Fruit fly (Drosophila melanogaster): ENCODE data around the gene CG3246.

CG3246 gene

dm6 chr2L:3436347-3436746 lies 25.4 kb downstream of the CG3246 start:
- no peak for TF ChIP-seq GATAd (GFP tag; optimal IDR thresholded peaks at IDR 0.05)
- TF ChIP-seq Mio (GFP tag; optimal IDR thresholded peaks at IDR 0.05) = no peak
- no peak for TF ChIP-seq ey (GFP tag; optimal IDR thresholded peaks at IDR 0.05)
- TF ChIP-seq dl (GFP tag; optimal IDR thresholded peaks at IDR 0.05; ENCODE audit: insufficient read depth in 1 of 2, partially characterized antibody in 2 of 2) = no peak
- no peak for TF ChIP-seq N (GFP tag; optimal IDR thresholded peaks at IDR 0.05)
- TF ChIP-seq Abd-B (GFP tag; optimal IDR thresholded peaks at IDR 0.05) = no peak
- no peak for TF ChIP-seq woc (GFP tag; optimal IDR thresholded peaks at IDR 0.05)
- no peak for TF ChIP-seq brk (GFP tag; optimal IDR thresholded peaks at IDR 0.05)

dm6 chr2L:3435086-3435485 lies 26.7 kb downstream of the CG3246 start:
- TF ChIP-seq Rel (GFP tag; optimal IDR thresholded peaks at IDR 0.05) (no peak), Rel (tag; optimal IDR thresholded peaks at IDR 0.05) (no peak), fru (GFP tag; optimal IDR thresholded peaks at IDR 0.05) (no peak), foxo (GFP tag; optimal IDR thresholded peaks at IDR 0.05) (no peak), CG9705 (GFP tag; optimal IDR thresholded peaks at IDR 0.05) (no peak), brk (GFP tag; optimal IDR thresholded peaks at IDR 0.05) (no peak), usp (GFP tag; optimal IDR thresholded peaks at IDR 0.05) (no peak), HLH106 (tag; optimal IDR thresholded peaks at IDR 0.05) (no peak), Jra (GFP tag; optimal IDR thresholded peaks at IDR 0.05) (no peak), sv (GFP tag; optimal IDR thresholded peaks at IDR 0.05) (no peak), dmrt93B (GFP tag; optimal IDR thresholded peaks at IDR 0.05) (no peak), rgr (GFP tag; optimal IDR thresholded peaks at IDR 0.05) (no peak), br (GFP tag; optimal IDR thresholded peaks at IDR 0.05) (no peak), sage (GFP tag; optimal IDR thresholded peaks at IDR 0.05) (no peak), Hr83 (GFP tag; optimal IDR thresholded peaks at IDR 0.05; ENCODE audit: poor library complexity, severe bottlenecking) (no peak), lola (GFP tag; optimal IDR thresholded peaks at IDR 0.05) (no peak), Hr78 (GFP tag; optimal IDR thresholded peaks at IDR 0.05) (no peak), dl (GFP tag; optimal IDR thresholded peaks at IDR 0.05; ENCODE audit: insufficient read depth in 1 of 2, partially characterized antibody in 2 of 2) (no peak), jim (GFP tag; optimal IDR thresholded peaks at IDR 0.05) (no peak), N (GFP tag; optimal IDR thresholded peaks at IDR 0.05) (no peak), pan (optimal IDR thresholded peaks at IDR 0.05) (no peak)

DNA sequence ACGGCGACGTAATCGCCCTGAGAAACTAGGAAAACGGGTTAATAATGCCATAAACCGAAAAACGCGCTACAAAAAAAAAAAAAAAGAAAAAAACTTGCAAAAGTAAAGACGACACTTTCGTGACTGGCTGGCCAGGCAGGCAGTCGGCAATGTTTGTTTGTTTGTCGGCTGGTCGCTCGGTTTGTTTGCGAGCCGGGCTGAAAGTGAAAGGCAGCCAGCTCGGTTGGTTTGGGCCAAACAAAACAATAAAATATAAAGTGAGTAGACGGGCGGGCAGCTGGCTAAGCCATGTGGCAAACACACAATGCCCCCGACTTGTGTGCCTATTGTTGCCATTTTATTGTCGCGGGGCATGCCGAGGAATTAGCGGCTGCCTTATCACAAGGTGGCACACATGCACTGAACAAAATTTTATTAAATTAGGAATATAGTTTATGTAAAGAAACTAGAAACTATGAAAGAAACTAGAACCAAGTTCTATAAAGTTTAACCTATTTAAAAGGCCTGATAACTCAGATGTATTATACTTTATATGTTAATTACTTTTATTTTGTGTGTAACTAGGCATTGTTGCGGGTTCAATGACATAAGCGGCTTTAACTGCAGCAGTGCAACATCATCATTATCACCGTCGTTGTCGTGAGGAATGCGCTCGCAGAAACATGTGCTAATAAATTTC lies 33.2 kb downstream of the CG3246 start:
- TF ChIP-seq Hr78 (GFP tag; optimal IDR thresholded peaks at IDR 0.05) (no peak), h (GFP tag; optimal IDR thresholded peaks at IDR 0.05) (no peak), Jra (GFP tag; optimal IDR thresholded peaks at IDR 0.05) (no peak), Dif (GFP tag; optimal IDR thresholded peaks at IDR 0.05; ENCODE audit: partially characterized antibody) (no peak), br (GFP tag; optimal IDR thresholded peaks at IDR 0.05) (no peak), OdsH (GFP tag; optimal IDR thresholded peaks at IDR 0.05) (no peak), dmrt93B (GFP tag; optimal IDR thresholded peaks at IDR 0.05) (no peak), Mio (GFP tag; optimal IDR thresholded peaks at IDR 0.05) (no peak), HLH106 (tag; optimal IDR thresholded peaks at IDR 0.05) (no peak), dsf (GFP tag; optimal IDR thresholded peaks at IDR 0.05; ENCODE audit: borderline replicate concordance) (no peak)

- TF ChIP-seq Jra (GFP tag; optimal IDR thresholded peaks at IDR 0.05) (no peak), CG9705 (GFP tag; optimal IDR thresholded peaks at IDR 0.05) (no peak), Vsx2 (GFP tag; optimal IDR thresholded peaks at IDR 0.05; ENCODE audit: partially characterized antibody) (peak; percentile 33), brk (GFP tag; optimal IDR thresholded peaks at IDR 0.05) (no peak), psq (GFP tag; optimal IDR thresholded peaks at IDR 0.05) (peak; percentile 8), Sp1 (GFP tag; optimal IDR thresholded peaks at IDR 0.05) (no peak), ey (GFP tag; optimal IDR thresholded peaks at IDR 0.05) (no peak)
Observed at dm6 chr2L:3426669-3427232, 35.0 kb downstream of the CG3246 start, which contains the start of gene Pgant2. Pgant2 (minus strand) TSS chr2L:3426719.

Measured in whole organism, wandering third instar larva.